Fruit fly (Drosophila melanogaster) whole organism, embryonic: ENCODE measurements around the gene RpS28b.

Source experiments
- Ada2b ChIP-seq: fragments of 200-800 bp; sonication (Bioruptor generic); IDR thresholded peaks from 2 replicates; pipeline ENCODE4 v1.3.6; 2022; ENCODE audit warnings: missing biosample characterization, missing genetic modification characterization
- Awh ChIP-seq: fragments of 200-800 bp; sonication (Bioruptor generic); IDR thresholded peaks from 2 replicates; pipeline ENCODE4, ENCODE4 v1.3.6; 2022; ENCODE audit warnings: missing biosample characterization, missing genetic modification characterization
- B-H2 ChIP-seq: fragments of 200-800 bp; sonication (Bioruptor generic); optimal IDR thresholded peaks from 2 replicates; lab custom pipeline; 2018; ENCODE audit warnings: missing biosample characterization, mild to moderate bottlenecking, missing genetic modification characterization
- C15 ChIP-seq: fragments of 200-800 bp; sonication (Bioruptor generic); IDR thresholded peaks from 3 replicates; pipeline ENCODE4 v1.3.6; 2022; ENCODE audit warnings: missing biosample characterization, missing genetic modification characterization
- CG10274 ChIP-seq: fragments of 200-800 bp; sonication (Bioruptor generic); optimal IDR thresholded peaks from 3 replicates; lab custom pipeline; 2017; ENCODE audit warnings: missing biosample characterization, mild to moderate bottlenecking, missing genetic modification characterization
- CG12219 ChIP-seq: fragments of 200-800 bp; sonication (Bioruptor generic); optimal IDR thresholded peaks from 3 replicates; lab custom pipeline; 2018; ENCODE audit warnings: missing biosample characterization, mild to moderate bottlenecking, missing genetic modification characterization
- CG14441 ChIP-seq: fragments of 200-800 bp; sonication (Bioruptor generic); IDR thresholded peaks from 2 replicates; pipeline ENCODE4 v1.3.6; 2022; ENCODE audit warnings: missing biosample characterization, missing genetic modification characterization
- CG14965 ChIP-seq: fragments of 200-800 bp; sonication (Bioruptor generic); optimal IDR thresholded peaks from 2 replicates; lab custom pipeline; 2016; ENCODE audit warnings: missing biosample characterization, missing genetic modification characterization, borderline replicate concordance
- CG15601 ChIP-seq: fragments of 200-800 bp; sonication (Bioruptor generic); optimal IDR thresholded peaks from 3 replicates; lab custom pipeline; 2019; ENCODE audit warnings: missing biosample characterization, mild to moderate bottlenecking, missing genetic modification characterization, moderate library complexity
- CG17359 ChIP-seq: fragments of 200-800 bp; sonication (Bioruptor generic); optimal IDR thresholded peaks from 3 replicates; lab custom pipeline; 2018; ENCODE audit warnings: missing biosample characterization, mild to moderate bottlenecking, missing genetic modification characterization, moderate library complexity
- CG1792 ChIP-seq: fragments of 200-800 bp; sonication (Bioruptor generic); optimal IDR thresholded peaks from 2 replicates; lab custom pipeline; 2016; ENCODE audit warnings: missing biosample characterization, missing genetic modification characterization
- CG18476 ChIP-seq: fragments of 200-800 bp; sonication (Bioruptor generic); optimal IDR thresholded peaks from 2 replicates; lab custom pipeline; 2016; ENCODE audit warnings: missing biosample characterization, mild to moderate bottlenecking, missing genetic modification characterization
- CG18619 ChIP-seq: fragments of 200-800 bp; sonication (Bioruptor generic); optimal IDR thresholded peaks from 3 replicates; lab custom pipeline; 2017; ENCODE audit warnings: missing biosample characterization, mild to moderate bottlenecking, missing genetic modification characterization
- CG2120 ChIP-seq: fragments of 200-800 bp; sonication (Bioruptor generic); optimal IDR thresholded peaks from 3 replicates; lab custom pipeline; 2016; ENCODE audit warnings: missing biosample characterization, missing genetic modification characterization
- CG4730 ChIP-seq: fragments of 200-800 bp; sonication (Bioruptor generic); IDR thresholded peaks from 2 replicates; pipeline ENCODE4 v1.3.6; 2022; ENCODE audit warnings: missing biosample characterization, missing genetic modification characterization
- CG6254 ChIP-seq: fragments of 200-800 bp; sonication (Bioruptor generic); optimal IDR thresholded peaks from 3 replicates; lab custom pipeline; 2017; ENCODE audit warnings: mild to moderate bottlenecking, missing biosample characterization, missing genetic modification reagents, missing genetic modification characterization
- CG9817 ChIP-seq: fragments of 200-800 bp; sonication (Bioruptor generic); optimal IDR thresholded peaks from 2 replicates; lab custom pipeline; 2018; ENCODE audit warnings: missing biosample characterization, mild to moderate bottlenecking, missing genetic modification characterization, moderate library complexity
- D19A ChIP-seq: fragments of 200-800 bp; optimal IDR thresholded peaks from 3 replicates; lab custom pipeline; 2019; ENCODE audit warnings: missing biosample characterization, mild to moderate bottlenecking, missing genetic modification characterization, moderate library complexity
- Gug ChIP-seq: fragments of 200-800 bp; sonication (Bioruptor generic); IDR thresholded peaks from 4 replicates; pipeline ENCODE4 v1.3.6; 2022; ENCODE audit warnings: missing biosample characterization, missing genetic modification characterization
- Hand ChIP-seq: fragments of 200-800 bp; sonication (Bioruptor generic); optimal IDR thresholded peaks from 2 replicates; lab custom pipeline; 2017; ENCODE audit warnings: mild to moderate bottlenecking, missing biosample characterization, missing genetic modification reagents, missing genetic modification characterization
- Hmr ChIP-seq: fragments of 200-800 bp; sonication (Bioruptor generic); optimal IDR thresholded peaks from 3 replicates; lab custom pipeline; 2017; ENCODE audit warnings: mild to moderate bottlenecking, missing biosample characterization, missing genetic modification reagents, missing genetic modification characterization
- Hr51 ChIP-seq, 2 experiments: fragments of 200-800 bp; sonication (Bioruptor generic); optimal IDR thresholded peaks; 2 replicates in 1 of 2; 3 replicates in 1 of 2; lab custom pipeline; 2016 to 2018; ENCODE audit warnings: missing biosample characterization in 2 of 2, missing genetic modification characterization in 2 of 2, mild to moderate bottlenecking in 1 of 2, moderate library complexity in 1 of 2
- Lpt ChIP-seq: fragments of >200 bp; optimal IDR thresholded peaks from 2 replicates; lab custom pipeline; 2018; ENCODE audit warnings: missing biosample characterization, missing genetic modification characterization
- Med ChIP-seq: fragments of 200-800 bp; sonication (Bioruptor generic); peaks from one replicate; lab custom pipeline; 2016; ENCODE audit warnings: missing biosample characterization, missing genetic modification characterization, mild to moderate bottlenecking, inconsistent platforms, moderate library complexity
- Optix ChIP-seq: fragments of 200-800 bp; sonication (Bioruptor generic); IDR thresholded peaks from 3 replicates; pipeline ENCODE4 v1.3.6; 2022; ENCODE audit warnings: missing biosample characterization, missing genetic modification characterization
- Side ChIP-seq: fragments of 200-800 bp; sonication (Bioruptor generic); optimal IDR thresholded peaks from 2 replicates; lab custom pipeline; 2016; ENCODE audit warnings: missing biosample characterization, missing genetic modification characterization
- bab2 ChIP-seq: fragments of 200-800 bp; sonication (Bioruptor generic); optimal IDR thresholded peaks from 2 replicates; lab custom pipeline; 2016; ENCODE audit warnings: missing biosample characterization, missing genetic modification characterization
- bbx ChIP-seq: fragments of 200-800 bp; sonication (Bioruptor generic); IDR thresholded peaks from 2 replicates; pipeline ENCODE4 v1.3.6; 2022; ENCODE audit warnings: missing biosample characterization, missing genetic modification characterization; ENCODE audit not compliant: partially characterized antibody
- bcd ChIP-seq: fragments of 200-800 bp; sonication (Bioruptor generic); optimal IDR thresholded peaks from 2 replicates; lab custom pipeline; 2017; ENCODE audit warnings: missing biosample characterization, mild to moderate bottlenecking, missing genetic modification characterization
- bsh ChIP-seq, 2 experiments: fragments of 200-800 bp; sonication (Bioruptor generic); optimal IDR thresholded peaks; 2 replicates each; lab custom pipeline; 2017 to 2018; ENCODE audit warnings: mild to moderate bottlenecking in 2 of 2, missing biosample characterization in 2 of 2, missing genetic modification characterization in 2 of 2, moderate library complexity in 1 of 2
- crol ChIP-seq: fragments of 200-800 bp; sonication (Bioruptor generic); IDR thresholded peaks from 2 replicates; pipeline ENCODE4 v1.3.6; 2022; ENCODE audit warnings: missing biosample characterization, missing genetic modification characterization
- da ChIP-seq: fragments of 200-800 bp; sonication (Bioruptor generic); optimal IDR thresholded peaks from 2 replicates; lab custom pipeline; 2016; ENCODE audit warnings: missing biosample characterization, missing genetic modification characterization
- danr ChIP-seq: fragments of 200-800 bp; sonication (Bioruptor generic); IDR thresholded peaks from 2 replicates; pipeline ENCODE4 v1.3.6; 2022; ENCODE audit warnings: missing biosample characterization, missing genetic modification characterization
- exex ChIP-seq: fragments of 200-800 bp; sonication (Bioruptor generic); optimal IDR thresholded peaks from 4 replicates; lab custom pipeline; 2018; ENCODE audit warnings: missing biosample characterization, mild to moderate bottlenecking, missing genetic modification characterization, moderate library complexity
- gce ChIP-seq: fragments of 200-800 bp; sonication (Bioruptor generic); IDR thresholded peaks from 3 replicates; pipeline ENCODE4 v1.3.6; 2022; ENCODE audit warnings: missing biosample characterization, missing genetic modification characterization
- gem ChIP-seq: fragments of 200-800 bp; sonication (Bioruptor generic); optimal IDR thresholded peaks from 2 replicates; lab custom pipeline; 2019; ENCODE audit warnings: missing biosample characterization, mild to moderate bottlenecking, missing genetic modification characterization, moderate library complexity
- klu ChIP-seq: fragments of 200-800 bp; sonication (Bioruptor generic); IDR thresholded peaks from 2 replicates; pipeline ENCODE4 v1.3.6; 2022; ENCODE audit warnings: missing biosample characterization, missing genetic modification characterization
- lab ChIP-seq: fragments of 200-800 bp; sonication (Bioruptor generic); optimal IDR thresholded peaks from 3 replicates; lab custom pipeline; 2017; ENCODE audit warnings: missing biosample characterization, missing genetic modification characterization, mild to moderate bottlenecking, moderate library complexity, missing genetic modification reagents
- lilli ChIP-seq: fragments of 200-800 bp; sonication (Bioruptor generic); optimal IDR thresholded peaks from 3 replicates; lab custom pipeline; 2016; ENCODE audit warnings: missing biosample characterization, missing genetic modification characterization
- maf-S ChIP-seq: fragments of 200-800 bp; sonication (Bioruptor generic); optimal IDR thresholded peaks from 2 replicates; lab custom pipeline; 2016; ENCODE audit warnings: missing biosample characterization, missing genetic modification characterization
- pb ChIP-seq: fragments of 200-800 bp; sonication (Bioruptor generic); optimal IDR thresholded peaks from 3 replicates; lab custom pipeline; 2016; ENCODE audit warnings: missing biosample characterization, missing genetic modification characterization
- prd ChIP-seq, 3 experiments: fragments of >200 bp in 2 of 3; fragments of 200-800 bp in 1 of 3; sonication (Bioruptor generic) in 1 of 3; optimal IDR thresholded peaks in 2 of 3; IDR thresholded peaks in 1 of 3; 2 replicates in 2 of 3; 3 replicates in 1 of 3; pipeline versions ENCODE4 v1.3.6 to Lab custom; 2017 to 2022; ENCODE audit warnings: missing biosample characterization in 1 of 3, missing genetic modification characterization in 1 of 3
- row ChIP-seq: fragments of 200-800 bp; sonication (Bioruptor generic); IDR thresholded peaks from 3 replicates; pipeline ENCODE4 v1.3.6; 2022; ENCODE audit warnings: missing biosample characterization, missing genetic modification characterization
- sc ChIP-seq, 3 experiments: fragments of >200 bp in 2 of 3; fragments of 200-800 bp in 1 of 3; sonication (Bioruptor generic) in 1 of 3; optimal IDR thresholded peaks; 2 replicates in 2 of 3; 3 replicates in 1 of 3; lab custom pipeline; 2017; ENCODE audit warnings: mild to moderate bottlenecking in 1 of 3, missing biosample characterization in 1 of 3, missing genetic modification characterization in 1 of 3, missing genetic modification reagents in 1 of 3
- shn ChIP-seq: fragments of 200-800 bp; sonication (Bioruptor generic); optimal IDR thresholded peaks from 3 replicates; lab custom pipeline; 2016; ENCODE audit warnings: missing biosample characterization, missing genetic modification characterization
- sob ChIP-seq: fragments of 200-800 bp; sonication (Bioruptor generic); IDR thresholded peaks from 2 replicates; pipeline ENCODE4 v1.3.6; 2022; ENCODE audit warnings: missing biosample characterization, missing genetic modification characterization
- tgo ChIP-seq: fragments of 200-800 bp; sonication (Bioruptor generic); IDR thresholded peaks from 3 replicates; pipeline ENCODE4 v1.3.6; 2022; ENCODE audit warnings: missing biosample characterization, missing genetic modification characterization
- trh ChIP-seq: fragments of 200-800 bp; sonication (Bioruptor generic); optimal IDR thresholded peaks from 2 replicates; lab custom pipeline; 2016; ENCODE audit warnings: missing biosample characterization, missing genetic modification characterization
- ttk ChIP-seq: fragments of 200-800 bp; sonication (Bioruptor generic); IDR thresholded peaks from 2 replicates; pipeline ENCODE4 v2.1.2; 2022; ENCODE audit warnings: missing biosample characterization, missing genetic modification characterization
- vnd ChIP-seq: fragments of 200-800 bp; sonication (Bioruptor generic); IDR thresholded peaks from 3 replicates; pipeline ENCODE4 v1.3.6; 2022; ENCODE audit warnings: missing biosample characterization, missing genetic modification characterization; ENCODE audit not compliant: partially characterized antibody

RpS28b gene

DNA sequence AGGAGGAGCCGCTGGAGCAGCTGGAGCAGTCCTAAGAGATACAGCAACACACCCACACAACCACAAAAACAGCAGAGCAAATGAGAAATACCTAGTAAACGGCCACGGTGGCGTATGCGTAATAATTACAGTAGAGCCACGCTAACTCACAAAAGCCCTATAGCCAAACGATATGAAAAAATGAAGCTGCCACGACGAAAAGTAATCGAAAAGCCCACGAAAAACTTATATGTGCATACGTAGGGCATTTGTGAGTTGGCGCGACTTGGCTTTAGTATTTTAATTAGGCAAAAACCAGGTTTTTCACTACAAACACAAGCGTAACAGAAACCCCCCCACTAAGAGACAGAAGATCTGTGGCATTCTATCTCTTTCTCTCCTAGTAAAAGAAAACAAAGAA, 33.5 kb downstream of the RpS28b start:
- TF ChIP-seq CG14441, result peak; percentile 34; the same call in 1 of the 2 replicates
- TF ChIP-seq CG18476, result no peak
- TF ChIP-seq sc (optimal IDR thresholded peaks at IDR 0.05; lab: Kevin White, UChicago), result no peak
- no peak for TF ChIP-seq sc (GFP tag; optimal IDR thresholded peaks at IDR 0.05; lab: Kevin White, UChicago)
- TF ChIP-seq sob (GFP tag; lab: Robert Waterston, UW), result peak; percentile 30; the same call in 1 of the 2 replicates
- TF ChIP-seq row (GFP tag; lab: Robert Waterston, UW), result peak; percentile 75
- TF ChIP-seq bsh (GFP tag; optimal IDR thresholded peaks at IDR 0.05; lab: Kevin White, UChicago), result no peak
- peak; percentile 35 for TF ChIP-seq D19A (tag; lab: Kevin White, UChicago)
- peak; percentile 12 for TF ChIP-seq CG9817 (tag; lab: Kevin White, UChicago)
- no peak for TF ChIP-seq CG18619
- TF ChIP-seq Lpt (GFP tag; lab: Kevin White, UChicago), result no peak
- TF ChIP-seq CG6254 (GFP tag; lab: Kevin White, UChicago), result no peak
- TF ChIP-seq CG10274 (GFP tag; lab: Kevin White, UChicago), result peak; percentile 90
- TF ChIP-seq Hmr (GFP tag; lab: Kevin White, UChicago), result peak; percentile 6
- no peak for TF ChIP-seq gce (GFP tag; lab: Robert Waterston, UW)
- TF ChIP-seq tgo (GFP tag; lab: Robert Waterston, UW), result no peak
- TF ChIP-seq bab2, result peak; percentile 32
- TF ChIP-seq Awh (GFP tag; lab: Robert Waterston, UW), result 0 out of 2 replicates have a peak, but pooled peaks have one; percentile 23
- peak; percentile 21 for TF ChIP-seq CG17359 (tag; lab: Kevin White, UChicago)
- TF ChIP-seq exex (tag; lab: Kevin White, UChicago), result no peak
- TF ChIP-seq prd (optimal IDR thresholded peaks at IDR 0.05; lab: Kevin White, UChicago), result no peak
- TF ChIP-seq prd (GFP tag; IDR thresholded peaks at IDR 0.05; lab: Robert Waterston, UW), result 0 out of 3 replicates have a peak, but pooled peaks have one; percentile 4
- no peak for TF ChIP-seq CG1792 (GFP tag; lab: Kevin White, UChicago)
- no peak for TF ChIP-seq bbx (GFP tag; lab: Robert Waterston, UW)
- no peak for TF ChIP-seq CG12219 (GFP tag; lab: Kevin White, UChicago)
- TF ChIP-seq Optix (GFP tag; lab: Robert Waterston, UW), result no peak
- TF ChIP-seq CG4730 (GFP tag; lab: Robert Waterston, UW), result 0 out of 2 replicates have a peak, but pooled peaks have one; percentile 12
- TF ChIP-seq bcd (GFP tag; lab: Kevin White, UChicago), result no peak
- peak; percentile 1 for TF ChIP-seq shn (GFP tag; lab: Kevin White, UChicago)
- peak; percentile 57 for TF ChIP-seq CG2120 (GFP tag; lab: Kevin White, UChicago)
- TF ChIP-seq klu (GFP tag; lab: Robert Waterston, UW), result no peak
- peak; percentile 36 for TF ChIP-seq gem (tag; lab: Kevin White, UChicago)
- no peak for TF ChIP-seq C15
- no peak for TF ChIP-seq crol (GFP tag; lab: Robert Waterston, UW)
- TF ChIP-seq B-H2, result peak; percentile 18
- TF ChIP-seq ttk (GFP tag; lab: Robert Waterston, UW), result 0 out of 2 replicates have a peak, but pooled peaks have one; percentile 11
- TF ChIP-seq lab (GFP tag; lab: Kevin White, UChicago), result no peak
- TF ChIP-seq da (GFP tag; lab: Kevin White, UChicago), result no peak
- TF ChIP-seq Hand (GFP tag; lab: Kevin White, UChicago), result no peak
- no peak for TF ChIP-seq CG15601 (tag; lab: Kevin White, UChicago)
- no peak for TF ChIP-seq maf-S (GFP tag; lab: Kevin White, UChicago)
- TF ChIP-seq vnd (GFP tag; lab: Robert Waterston, UW), result no peak
- no peak for TF ChIP-seq Ada2b (GFP tag; lab: Robert Waterston, UW)
- TF ChIP-seq Hr51 (GFP tag; optimal IDR thresholded peaks at IDR 0.05; lab: Kevin White, UChicago), result peak in 1 of 2 experiments; percentile 4
- TF ChIP-seq pb (GFP tag; lab: Kevin White, UChicago), result peak; percentile 13
- TF ChIP-seq CG14965 (GFP tag; lab: Kevin White, UChicago), result no peak
- TF ChIP-seq lilli (GFP tag; lab: Kevin White, UChicago), result peak; percentile 38
- TF ChIP-seq Med, result peak; percentile 85
- TF ChIP-seq trh (GFP tag; lab: Kevin White, UChicago), result no peak
- peak; percentile 35; the same call in 1 of the 4 replicates for TF ChIP-seq Gug (GFP tag; lab: Robert Waterston, UW)
- no peak for TF ChIP-seq danr
- TF ChIP-seq Side (GFP tag; lab: Kevin White, UChicago), result no peak
